Worm (Caenorhabditis elegans) whole organism, late embryonic: ENCODE measurements around the gene srx-130.

Experiments used
- K02D7.2 ChIP-seq: sonication (generic microtip); optimal IDR thresholded peaks from 2 replicates; lab custom pipeline; 2017; ENCODE audit warnings: mild to moderate bottlenecking, missing genetic modification characterization, missing compliant biosample characterization
- ceh-19 ChIP-seq: fragments of 200-800 bp; sonication (Bioruptor generic); optimal IDR thresholded peaks from 2 replicates; lab custom pipeline; 2018; ENCODE audit warnings: mild to moderate bottlenecking, missing genetic modification characterization, missing compliant biosample characterization
- ceh-34 ChIP-seq: sonication (generic microtip); optimal IDR thresholded peaks from 2 replicates; lab custom pipeline; 2016; ENCODE audit warnings: mild to moderate bottlenecking, missing genetic modification characterization, missing compliant biosample characterization
- che-1 ChIP-seq: sonication (generic microtip); optimal IDR thresholded peaks from 2 replicates; lab custom pipeline; 2016; ENCODE audit warnings: mild to moderate bottlenecking, missing genetic modification characterization, missing compliant biosample characterization
- dmd-4 ChIP-seq: sonication (generic microtip); optimal IDR thresholded peaks from 2 replicates; lab custom pipeline; 2016; ENCODE audit warnings: borderline replicate concordance, missing genetic modification characterization, missing compliant biosample characterization
- dve-1 ChIP-seq: sonication (generic microtip); optimal IDR thresholded peaks from 2 replicates; lab custom pipeline; 2017; ENCODE audit warnings: antibody characterized with exemption, mild to moderate bottlenecking, missing genetic modification characterization, missing compliant biosample characterization
- fkh-10 ChIP-seq: fragments of 150-350 bp; optimal IDR thresholded peaks from 2 replicates; lab custom pipeline; 2014; ENCODE audit warnings: missing biosample characterization, missing genetic modification reagents, missing genetic modification characterization
- mec-3 ChIP-seq: sonication (generic microtip); optimal IDR thresholded peaks from 2 replicates; lab custom pipeline; 2016; ENCODE audit warnings: borderline replicate concordance, missing genetic modification characterization, missing compliant biosample characterization
- nfya-1 ChIP-seq: sonication (generic microtip); optimal IDR thresholded peaks from 2 replicates; lab custom pipeline; 2017; ENCODE audit warnings: missing genetic modification characterization, mild to moderate bottlenecking, missing compliant biosample characterization, antibody characterized with exemption, moderate library complexity
- odd-2 ChIP-seq: sonication (generic microtip); optimal IDR thresholded peaks from 2 replicates; lab custom pipeline; 2017; ENCODE audit warnings: antibody characterized with exemption, mild to moderate bottlenecking, missing genetic modification characterization, missing compliant biosample characterization
- sox-2 ChIP-seq: fragments of 200-800 bp; sonication (Bioruptor generic); IDR thresholded peaks from 2 replicates; pipeline ENCODE4 v1.3.6; 2022; ENCODE audit warnings: missing genetic modification reagents, missing genetic modification characterization, missing compliant biosample characterization
- unc-55 ChIP-seq: sonication (generic microtip); optimal IDR thresholded peaks from 2 replicates; lab custom pipeline; 2017; ENCODE audit warnings: missing biosample characterization, missing genetic modification reagents, missing genetic modification characterization
- unc-86 ChIP-seq: sonication (generic microtip); optimal IDR thresholded peaks from 2 replicates; lab custom pipeline; 2016; ENCODE audit warnings: missing genetic modification characterization, missing compliant biosample characterization
- ztf-16 ChIP-seq: sonication (generic microtip); optimal IDR thresholded peaks from 2 replicates; lab custom pipeline; 2017; ENCODE audit warnings: missing genetic modification characterization, missing compliant biosample characterization

DNA sequence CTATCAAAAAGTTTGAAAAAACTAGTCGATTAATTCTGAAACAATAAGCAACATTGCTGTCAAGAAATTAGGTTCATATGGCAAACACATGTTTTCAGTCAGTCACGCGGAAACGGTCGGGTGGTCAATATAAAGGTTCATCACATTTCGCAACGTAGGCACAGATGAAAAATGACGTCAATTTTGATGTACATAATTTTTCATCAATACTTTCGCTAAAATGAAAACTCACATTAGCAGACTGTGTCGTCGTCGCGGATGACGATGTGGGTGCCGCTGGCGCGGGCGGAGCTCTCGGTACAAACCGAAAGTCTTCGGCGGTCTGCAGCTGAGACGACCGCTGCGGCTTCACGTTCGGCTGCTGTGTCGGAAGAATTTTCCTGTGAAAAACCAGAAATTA lies 39.3 kb upstream of the srx-130 start, which contains the start of gene swan-2:
- TF ChIP-seq dmd-4 (tag; lab: Kevin White, UChicago): no peak
- TF ChIP-seq che-1 (tag; lab: Kevin White, UChicago): no peak
- no peak for TF ChIP-seq fkh-10 (GFP tag; lab: Kevin White, UChicago)
- no peak for TF ChIP-seq ceh-19 (GFP tag; lab: Kevin White, UChicago)
- no peak for TF ChIP-seq unc-86
- TF ChIP-seq unc-55 (GFP tag; lab: Kevin White, UChicago): no peak
- no peak for TF ChIP-seq mec-3 (tag; lab: Kevin White, UChicago)
- TF ChIP-seq ceh-34: no peak
- TF ChIP-seq nfya-1 (tag; lab: Kevin White, UChicago): no peak
- no peak for TF ChIP-seq sox-2 (GFP tag; lab: Robert Waterston, UW)
- no peak for TF ChIP-seq ztf-16 (tag; lab: Kevin White, UChicago)
- no peak for TF ChIP-seq K02D7.2 (tag; lab: Kevin White, UChicago)
- TF ChIP-seq odd-2 (tag; lab: Kevin White, UChicago): no peak
- TF ChIP-seq dve-1 (tag; lab: Kevin White, UChicago): no peak
